Fruit fly (Drosophila melanogaster): Measurements from ENCODE around the gene RNaseX25.
A peak's percentile ranks its signal among the peaks of the same experiment; 100 is the strongest.

DNA sequence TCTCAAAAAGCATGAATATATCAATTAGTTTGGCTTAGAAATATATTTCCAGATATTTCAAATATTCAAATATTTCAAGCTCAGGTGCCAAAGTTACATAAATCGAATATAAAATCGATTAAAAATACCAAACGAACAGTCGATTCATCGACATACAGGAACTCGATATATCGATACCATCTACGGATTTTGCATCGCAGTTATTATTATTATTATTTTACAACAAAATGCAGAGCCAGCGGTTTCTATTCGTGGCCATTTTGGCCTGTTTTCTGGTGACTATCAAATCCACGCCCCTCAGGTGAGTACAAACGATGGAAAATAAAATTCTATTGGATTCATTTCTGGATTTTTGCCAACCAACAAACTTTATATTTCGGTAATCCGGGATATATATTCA lies at the start of gene RNaseX25:
- TF ChIP-seq Mnt (GFP tag; optimal IDR thresholded peaks at IDR 0.05): no peak
- TF ChIP-seq bab1 (GFP tag; optimal IDR thresholded peaks at IDR 0.05): peak; percentile 60
- no peak for TF ChIP-seq CG1620 (GFP tag; optimal IDR thresholded peaks at IDR 0.05)
- TF ChIP-seq CG14711 (tag; optimal IDR thresholded peaks at IDR 0.05): no peak
- no peak for TF ChIP-seq ovo (GFP tag; optimal IDR thresholded peaks at IDR 0.05)
- TF ChIP-seq kay (GFP tag; ENCODE audit: borderline replicate concordance): no peak
- TF ChIP-seq cic (GFP tag; optimal IDR thresholded peaks at IDR 0.05): no peak
- TF ChIP-seq CG7101 (tag; optimal IDR thresholded peaks at IDR 0.05): no peak
- TF ChIP-seq CG33017 (tag; optimal IDR thresholded peaks at IDR 0.05): no peak
- no peak for TF ChIP-seq cnc (optimal IDR thresholded peaks at IDR 0.05)
- TF ChIP-seq Hr96 (GFP tag; optimal IDR thresholded peaks at IDR 0.05): no peak
- peak; percentile 93 for TF ChIP-seq tj (GFP tag; optimal IDR thresholded peaks at IDR 0.05)
- no peak for TF ChIP-seq CG5204 (GFP tag; optimal IDR thresholded peaks at IDR 0.05)
